Fruit fly (Drosophila melanogaster): ENCODE results near the gene CG34178.

Gene CG34178

DNA sequence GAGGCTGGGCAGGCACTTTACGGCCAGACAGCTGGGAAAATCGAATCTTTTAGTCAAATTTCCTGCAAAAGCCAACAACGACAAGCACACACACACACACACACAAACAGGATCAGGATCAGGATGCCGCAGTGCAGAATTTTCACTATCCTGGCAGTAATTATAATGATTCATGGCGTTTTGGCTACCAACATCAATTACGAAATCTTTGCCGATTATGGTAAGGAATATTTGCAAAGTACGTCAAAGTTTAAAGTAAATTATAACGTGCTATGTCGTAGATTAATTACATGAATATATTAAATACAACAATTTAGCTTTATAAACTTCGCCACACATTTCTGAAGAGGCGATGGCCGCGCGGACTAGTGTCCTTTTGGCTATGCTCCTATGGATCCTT is at the start of gene CG34178, which contains the start of gene CG34177:
Gene CG34178 (plus strand): TSS at position 301 of the 400 bp plus-strand sequence.
Gene CG34177 (plus strand): TSS at position 301 of the 400 bp plus-strand sequence.
- TF ChIP-seq CG17568 (GFP tag; optimal IDR thresholded peaks at IDR 0.05) (no peak), CG2202 (tag; optimal IDR thresholded peaks at IDR 0.05) (no peak), CG14441 (GFP tag; IDR thresholded peaks at IDR 0.05) (no peak), MTF-1 (GFP tag; optimal IDR thresholded peaks at IDR 0.05; ENCODE audit: borderline replicate concordance) (no peak), Eip74EF (GFP tag; optimal IDR thresholded peaks at IDR 0.05) (no peak), cg (GFP tag; optimal IDR thresholded peaks at IDR 0.05) (no peak), Dbx (GFP tag; IDR thresholded peaks at IDR 0.05) (no peak), CG34224 (GFP tag; IDR thresholded peaks at IDR 0.05; ENCODE audit: partially characterized antibody) (no peak), CG5953 (GFP tag; IDR thresholded peaks at IDR 0.05) (no peak)

DNA sequence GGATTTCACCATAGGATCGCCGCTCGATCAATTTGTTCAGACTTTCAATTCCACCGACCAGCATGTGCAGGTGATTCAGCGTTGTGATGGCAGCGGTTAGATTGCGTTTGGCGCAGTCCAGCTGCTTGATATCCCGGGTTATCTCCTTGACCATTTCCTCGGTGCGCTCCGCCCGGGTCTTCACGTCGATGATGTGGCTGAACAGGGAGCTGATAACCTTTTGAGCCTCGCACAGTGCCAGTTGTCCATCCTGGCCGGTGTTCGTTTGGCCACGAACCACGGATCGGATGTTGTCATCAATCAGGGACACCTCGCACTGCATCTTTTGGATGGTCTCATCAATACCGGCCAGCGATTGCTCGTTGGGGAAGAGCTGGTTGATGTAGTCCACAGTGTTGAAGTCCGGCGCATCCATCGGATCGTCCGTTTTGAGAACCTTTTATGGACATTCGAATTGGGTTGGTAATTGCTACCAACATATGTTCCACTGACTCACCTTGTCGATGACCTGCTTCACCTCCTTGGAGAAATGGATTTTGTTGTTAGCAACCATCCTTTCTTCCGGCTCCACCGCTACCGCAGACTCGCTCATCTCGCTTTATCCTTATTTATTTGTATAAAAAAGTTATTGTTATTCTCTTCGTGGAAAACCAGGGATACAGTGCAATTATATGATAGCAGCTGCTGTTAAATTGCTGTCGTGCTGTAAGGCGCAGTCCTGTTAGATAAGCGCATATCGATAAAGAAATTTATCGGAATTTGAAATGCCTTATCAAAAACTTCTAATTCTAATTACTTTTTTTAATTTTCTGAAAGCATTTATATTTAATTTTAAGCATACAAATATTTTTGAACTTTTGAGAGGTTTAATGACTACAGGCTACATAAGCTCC is 48.1 kb upstream of the CG34178 start, which contains the start of gene Vps53:
Gene Vps53 (minus strand): TSS at position 676 of the 893 bp plus-strand sequence.
- TF ChIP-seq Deaf1 (tag; optimal IDR thresholded peaks at IDR 0.05) (no peak), Dll (GFP tag; IDR thresholded peaks at IDR 0.05; ENCODE audit: partially characterized antibody) (peak; percentile 58; the same call in 2 of the 4 replicates), Med (GFP tag) (peak; percentile 20), sens (GFP tag) (peak; percentile 60), CG4617 (GFP tag; optimal IDR thresholded peaks at IDR 0.05; ENCODE audit: borderline replicate concordance) (peak; percentile 65), Nf-YA (GFP tag; IDR thresholded peaks at IDR 0.05) (no peak), bcd (GFP tag; optimal IDR thresholded peaks at IDR 0.05) (no peak), grn (GFP tag; optimal IDR thresholded peaks at IDR 0.05) (peak; percentile 77), CG13287 (GFP tag; IDR thresholded peaks at IDR 0.05; ENCODE audit: partially characterized antibody) (peak; percentile 61), kah (GFP tag; optimal IDR thresholded peaks at IDR 0.05) (no peak), MESR4 (GFP tag; optimal IDR thresholded peaks at IDR 0.05) (peak; percentile 59), Dref (GFP tag; IDR thresholded peaks at IDR 0.05) (peak; percentile 69), amos (GFP tag; IDR thresholded peaks at IDR 0.05; ENCODE audit: partially characterized antibody) (peak; percentile 30; the same call in 1 of the 2 replicates), YL-1 (GFP tag; optimal IDR thresholded peaks at IDR 0.05) (peak; percentile 15), E2f2 (GFP tag; IDR thresholded peaks at IDR 0.05) (peak; percentile 87), CG17186 (GFP tag; optimal IDR thresholded peaks at IDR 0.05) (peak; percentile 100), CG8359 (GFP tag; optimal IDR thresholded peaks at IDR 0.05; ENCODE audit: borderline replicate concordance) (no peak), chinmo (GFP tag; IDR thresholded peaks at IDR 0.05; ENCODE audit: partially characterized antibody) (0 out of 4 replicates have a peak, but pooled peaks have one; percentile 55), dimm (GFP tag; IDR thresholded peaks at IDR 0.05) (no peak), Dp (GFP tag; optimal IDR thresholded peaks at IDR 0.05) (peak; percentile 85), her (GFP tag; optimal IDR thresholded peaks at IDR 0.05) (no peak), TFAM (GFP tag; optimal IDR thresholded peaks at IDR 0.05) (no peak), CG14860 (GFP tag; IDR thresholded peaks at IDR 0.05; ENCODE audit: partially characterized antibody) (no peak), Ets65A (GFP tag) (no peak), BEAF-32 (GFP tag; optimal IDR thresholded peaks at IDR 0.05) (peak; percentile 54), unc-4 (GFP tag; IDR thresholded peaks at IDR 0.05; ENCODE audit: partially characterized antibody) (peak; percentile 35; the same call in 1 of the 2 replicates), CG7928 (GFP tag; optimal IDR thresholded peaks at IDR 0.05) (peak; percentile 88), CG13424 (tag; optimal IDR thresholded peaks at IDR 0.05) (no peak), Bdp1 (GFP tag; optimal IDR thresholded peaks at IDR 0.05) (no peak), CG8478 (optimal IDR thresholded peaks at IDR 0.05) (no peak), CG1603 (tag; optimal IDR thresholded peaks at IDR 0.05) (peak; percentile 14), CG34224 (GFP tag; IDR thresholded peaks at IDR 0.05; ENCODE audit: partially characterized antibody) (0 out of 3 replicates have a peak, but pooled peaks have one; percentile 28), CG16779 (GFP tag; IDR thresholded peaks at IDR 0.05) (no peak), sc (optimal IDR thresholded peaks at IDR 0.05) (no peak), sc (GFP tag; optimal IDR thresholded peaks at IDR 0.05) (no peak), GATAe (GFP tag; conservative IDR thresholded peaks at IDR 0.05) (peak; percentile 48; the same call in 1 of the 2 replicates), CG6689 (GFP tag; IDR thresholded peaks at IDR 0.05) (no peak), Scr (GFP tag; IDR thresholded peaks at IDR 0.05; ENCODE audit: partially characterized antibody) (peak; percentile 35; the same call in 1 of the 2 replicates)
